Fruit fly (Drosophila melanogaster): ENCODE results near the gene CG34305.

Gene CG34305

DNA sequence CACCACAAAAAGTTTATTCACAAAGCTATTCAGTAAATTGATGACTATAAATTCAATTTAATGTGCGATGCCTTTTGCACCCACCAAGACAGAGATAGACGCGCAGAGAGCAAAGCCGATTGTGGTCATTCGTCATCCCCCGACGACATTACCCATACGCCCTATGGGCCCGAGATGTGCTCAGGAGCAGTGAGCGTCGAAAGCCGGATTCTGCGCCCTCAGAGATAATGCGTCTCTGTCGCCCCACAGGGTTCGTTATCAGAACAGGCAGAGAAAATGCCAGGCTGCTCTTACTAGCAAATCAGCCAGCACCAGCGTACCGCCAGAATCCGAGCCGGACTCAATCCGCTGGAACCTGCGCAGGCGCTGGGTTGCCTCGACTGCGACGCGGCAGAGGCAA is 48.3 kb upstream of the CG34305 start:
- TF ChIP-seq tai (GFP tag; optimal IDR thresholded peaks at IDR 0.05) (no peak), Vsx2 (GFP tag; optimal IDR thresholded peaks at IDR 0.05; ENCODE audit: partially characterized antibody) (peak; percentile 56), Hr78 (GFP tag; optimal IDR thresholded peaks at IDR 0.05) (no peak), lola (GFP tag; optimal IDR thresholded peaks at IDR 0.05) (no peak)

DNA sequence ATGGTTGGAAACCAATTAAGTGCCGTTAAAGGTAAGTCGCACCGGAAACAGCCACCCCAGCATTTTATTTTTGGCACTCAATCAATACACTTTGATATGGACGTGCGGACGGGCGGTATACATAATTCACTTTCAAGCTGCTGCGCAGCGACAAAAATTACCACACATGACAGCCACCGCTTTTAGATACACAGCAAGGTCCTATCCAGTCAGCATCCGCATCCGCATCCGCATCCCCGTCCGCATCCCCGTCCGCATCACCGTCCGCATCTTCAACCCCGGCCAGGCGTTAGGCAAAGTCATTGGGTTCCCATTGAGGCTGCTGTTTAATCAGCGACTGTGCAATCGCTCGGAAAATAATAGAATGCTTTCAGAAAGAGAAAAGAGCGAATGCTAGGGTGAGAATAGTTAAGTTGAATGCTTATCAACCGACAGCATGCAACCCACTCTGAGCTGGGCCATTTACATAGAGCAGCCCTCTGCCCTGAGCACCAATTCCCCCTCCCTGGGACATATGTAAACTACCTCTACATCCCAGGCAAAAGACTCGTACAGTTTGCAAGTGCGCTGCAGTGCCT is 41.5 kb upstream of the CG34305 start:
- TF ChIP-seq Mio (GFP tag; optimal IDR thresholded peaks at IDR 0.05) (no peak), Hnf4 (GFP tag; optimal IDR thresholded peaks at IDR 0.05) (no peak), OdsH (GFP tag; optimal IDR thresholded peaks at IDR 0.05) (no peak), CG9705 (GFP tag; optimal IDR thresholded peaks at IDR 0.05) (no peak), woc (GFP tag; optimal IDR thresholded peaks at IDR 0.05) (no peak), h (GFP tag; optimal IDR thresholded peaks at IDR 0.05) (no peak)

DNA sequence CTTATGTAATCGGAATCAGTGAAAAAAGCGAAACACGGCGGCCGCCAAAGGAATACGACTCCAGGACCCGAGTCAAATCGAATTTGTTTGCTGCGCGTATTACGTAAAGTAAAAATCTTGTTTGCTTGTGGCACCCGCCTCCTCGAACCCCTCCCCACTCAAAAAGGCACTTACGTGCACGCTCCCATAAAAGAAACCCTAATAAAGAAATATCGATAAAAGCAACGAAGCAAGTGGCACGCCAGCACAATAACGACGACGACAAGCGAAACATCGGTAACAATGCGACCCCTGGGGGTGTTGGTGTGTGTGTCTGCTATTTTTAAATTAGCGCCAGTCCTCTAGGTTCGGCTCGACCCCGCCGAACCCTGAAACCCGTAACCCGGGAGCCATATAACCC is 39.3 kb upstream of the CG34305 start:
- TF ChIP-seq dl (GFP tag; optimal IDR thresholded peaks at IDR 0.05; ENCODE audit: insufficient read depth in 1 of 2, partially characterized antibody in 2 of 2) (no peak), HLH106 (tag; optimal IDR thresholded peaks at IDR 0.05) (no peak), jim (GFP tag; optimal IDR thresholded peaks at IDR 0.05) (no peak), GATAd (GFP tag; optimal IDR thresholded peaks at IDR 0.05) (no peak), h (GFP tag; optimal IDR thresholded peaks at IDR 0.05) (no peak), fru (GFP tag; optimal IDR thresholded peaks at IDR 0.05) (no peak)

DNA sequence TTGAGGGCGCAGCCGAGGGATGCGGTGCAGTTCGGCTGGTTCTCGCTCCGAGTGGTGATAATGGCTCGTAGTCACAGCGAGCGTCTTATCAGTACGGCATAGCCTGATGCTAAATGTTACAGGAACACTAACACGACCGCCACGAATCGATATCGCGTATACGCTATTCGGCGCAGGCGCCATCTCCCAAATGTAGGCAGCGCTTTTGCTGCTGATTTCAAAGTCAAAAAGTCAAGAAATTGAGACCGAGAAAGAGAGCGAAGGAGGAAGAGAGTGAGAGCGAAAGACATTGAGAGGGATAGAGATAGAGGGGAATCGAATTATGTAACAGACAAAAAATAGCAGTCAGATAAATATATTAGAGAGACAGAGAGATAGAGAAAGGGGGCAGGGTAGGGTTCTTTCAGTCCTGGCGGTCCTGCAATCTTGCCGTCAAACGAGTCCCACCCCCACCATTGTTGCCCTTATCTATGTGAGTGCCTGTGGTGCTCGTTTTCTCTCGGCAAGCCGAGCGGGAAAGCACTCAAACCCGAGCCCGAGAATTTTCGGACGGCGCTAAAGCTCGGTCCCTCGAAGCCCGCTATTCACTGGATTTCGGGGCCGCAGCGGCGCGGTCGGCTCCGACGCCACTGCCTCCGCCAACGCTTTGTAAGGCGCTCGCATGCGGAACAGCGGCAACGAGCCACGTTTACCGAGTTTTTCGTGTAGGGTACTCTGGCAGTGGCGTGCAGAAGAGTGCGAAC is 38.3 kb upstream of the CG34305 start:
- TF ChIP-seq Dif (GFP tag; optimal IDR thresholded peaks at IDR 0.05; ENCODE audit: partially characterized antibody) (no peak), Vsx2 (GFP tag; optimal IDR thresholded peaks at IDR 0.05; ENCODE audit: partially characterized antibody) (no peak)

DNA sequence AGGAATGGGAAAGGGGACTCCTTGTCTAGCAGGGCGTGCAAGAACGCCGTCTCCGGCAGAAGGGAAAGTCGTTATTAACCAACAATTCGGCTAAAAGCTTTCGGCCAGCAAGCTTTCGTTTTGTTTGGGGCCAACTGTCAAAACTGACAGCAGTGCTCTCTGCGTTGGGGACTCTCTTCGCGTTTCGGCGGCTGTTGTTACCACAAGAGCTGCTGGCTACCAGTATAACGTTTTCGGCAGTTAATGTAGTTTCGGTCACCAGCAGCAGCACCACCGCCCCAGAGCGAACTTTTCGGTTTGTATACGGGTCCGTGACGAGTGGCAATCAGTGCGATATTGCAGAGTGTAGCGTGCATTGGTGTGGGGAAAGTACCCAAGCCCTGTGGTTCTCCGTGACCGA is 37.1 kb upstream of the CG34305 start, which contains the start of gene cpx:
TSS of gene cpx (plus strand) at position 160 of the 400 bp plus-strand sequence.
- TF ChIP-seq h (GFP tag; optimal IDR thresholded peaks at IDR 0.05) = no peak
- no peak for TF ChIP-seq tai (GFP tag; optimal IDR thresholded peaks at IDR 0.05)
- TF ChIP-seq HLH106 (tag; optimal IDR thresholded peaks at IDR 0.05) = no peak
- TF ChIP-seq Myc (optimal IDR thresholded peaks at IDR 0.05) = no peak
- TF ChIP-seq sage (GFP tag; optimal IDR thresholded peaks at IDR 0.05) = no peak
- TF ChIP-seq CrebA (GFP tag; optimal IDR thresholded peaks at IDR 0.05; ENCODE audit: borderline replicate concordance) = no peak
- no peak for TF ChIP-seq Abd-B (GFP tag; optimal IDR thresholded peaks at IDR 0.05)
- TF ChIP-seq Mio (GFP tag; optimal IDR thresholded peaks at IDR 0.05) = no peak
- no peak for TF ChIP-seq CG32264 (GFP tag; optimal IDR thresholded peaks at IDR 0.05)
- no peak for TF ChIP-seq lola (GFP tag; optimal IDR thresholded peaks at IDR 0.05)
- TF ChIP-seq sv (GFP tag; optimal IDR thresholded peaks at IDR 0.05) = no peak
- TF ChIP-seq Dfd (GFP tag; optimal IDR thresholded peaks at IDR 0.05) = no peak
- no peak for TF ChIP-seq rgr (GFP tag; optimal IDR thresholded peaks at IDR 0.05)
- TF ChIP-seq Sp1 (GFP tag; optimal IDR thresholded peaks at IDR 0.05) = no peak
- no peak for TF ChIP-seq fru (GFP tag; optimal IDR thresholded peaks at IDR 0.05)
- no peak for TF ChIP-seq ey (GFP tag; optimal IDR thresholded peaks at IDR 0.05)
- TF ChIP-seq Vsx2 (GFP tag; optimal IDR thresholded peaks at IDR 0.05; ENCODE audit: partially characterized antibody) = no peak
- no peak for TF ChIP-seq N (GFP tag; optimal IDR thresholded peaks at IDR 0.05)
- no peak for TF ChIP-seq dsf (GFP tag; optimal IDR thresholded peaks at IDR 0.05; ENCODE audit: borderline replicate concordance)

dm6 chr3R:4277828-4278227 is 34.9 kb upstream of the CG34305 start, which contains the start of gene flip:
flip (minus strand) TSS chr3R:4277928.
- TF ChIP-seq Dif (GFP tag; optimal IDR thresholded peaks at IDR 0.05; ENCODE audit: partially characterized antibody) = no peak
- TF ChIP-seq br (GFP tag; optimal IDR thresholded peaks at IDR 0.05) = no peak
- TF ChIP-seq CrebA (GFP tag; optimal IDR thresholded peaks at IDR 0.05; ENCODE audit: borderline replicate concordance) = no peak
- no peak for TF ChIP-seq dsf (GFP tag; optimal IDR thresholded peaks at IDR 0.05; ENCODE audit: borderline replicate concordance)
- no peak for TF ChIP-seq Myc (optimal IDR thresholded peaks at IDR 0.05)
- no peak for TF ChIP-seq Rel (GFP tag; optimal IDR thresholded peaks at IDR 0.05)
- no peak for TF ChIP-seq Rel (tag; optimal IDR thresholded peaks at IDR 0.05)

All from whole organism, wandering third instar larva.